Worm (Caenorhabditis elegans) whole organism, L1 larva: ENCODE measurements around the gene C30H6.5.
A peak's percentile ranks its signal among the peaks of the same experiment; 100 is the strongest.

ENCODE experiments used
- ama-1 ChIP-seq: fragments of 150-350 bp; optimal IDR thresholded peaks from 2 replicates; lab custom pipeline; 2014
- blmp-1 ChIP-seq: fragments of 150-350 bp; optimal IDR thresholded peaks from 2 replicates; lab custom pipeline; 2014; ENCODE audit warnings: missing biosample characterization, missing genetic modification characterization
- fkh-8 ChIP-seq: sonication (generic microtip); optimal IDR thresholded peaks from 2 replicates; lab custom pipeline; 2016; ENCODE audit warnings: mild to moderate bottlenecking, missing genetic modification characterization, missing compliant biosample characterization
- nhr-11 ChIP-seq: fragments of 150-350 bp; optimal IDR thresholded peaks from 2 replicates; lab custom pipeline; 2014; ENCODE audit warnings: missing biosample characterization, missing genetic modification characterization
- nhr-19 ChIP-seq: fragments of 200-800 bp; sonication (Bioruptor generic); conservative IDR thresholded peaks from 2 replicates; pipeline ENCODE4 v1.3.6; 2022; ENCODE audit warnings: missing genetic modification characterization, missing compliant biosample characterization
- nhr-77 ChIP-seq: fragments of 150-350 bp; optimal IDR thresholded peaks from 2 replicates; lab custom pipeline; 2014; ENCODE audit warnings: missing biosample characterization, missing genetic modification characterization
- pqm-1 ChIP-seq: sonication (generic microtip); optimal IDR thresholded peaks from 3 replicates; lab custom pipeline; 2017; ENCODE audit warnings: missing biosample characterization, missing genetic modification characterization
- tbx-2 ChIP-seq: sonication (generic microtip); optimal IDR thresholded peaks from 2 replicates; lab custom pipeline; 2016; ENCODE audit warnings: missing genetic modification characterization, missing compliant biosample characterization
- xbp-1 ChIP-seq: sonication (generic microtip); optimal IDR thresholded peaks from 2 replicates; lab custom pipeline; 2016; ENCODE audit warnings: missing genetic modification characterization, missing compliant biosample characterization
- ztf-11 ChIP-seq, 2 experiments: sonication (generic microtip); optimal IDR thresholded peaks; 2 replicates each; lab custom pipeline; 2016 to 2017; ENCODE audit warnings: missing genetic modification characterization in 2 of 2, missing biosample characterization in 1 of 2, missing compliant biosample characterization in 1 of 2

- TF ChIP-seq pqm-1 (tag; lab: Kevin White, UChicago) (no peak), fkh-8 (no peak), nhr-77 (tag; lab: Kevin White, UChicago) (no peak), nhr-11 (tag; lab: Kevin White, UChicago) (no peak), ztf-11 (tag; optimal IDR thresholded peaks at IDR 0.05; lab: Kevin White, UChicago) (no peak), tbx-2 (tag; lab: Kevin White, UChicago) (no peak), blmp-1 (tag; lab: Kevin White, UChicago) (peak; percentile 11), xbp-1 (tag; lab: Kevin White, UChicago) (no peak), ama-1 (lab: Kevin White, UChicago) (no peak), nhr-19 (GFP tag; lab: Robert Waterston, UW) (no peak)
These were observed 34.5 kb downstream of the C30H6.5 start for ce11 chrIV:17406119-17406518.
